Worm (Caenorhabditis elegans) whole organism, young adult: Measurements from ENCODE around the gene col-113.

Experiments used
- B0261.1 ChIP-seq: sonication (generic microtip); optimal IDR thresholded peaks from 2 replicates; lab custom pipeline; 2016; ENCODE audit warnings: mild to moderate bottlenecking, missing genetic modification characterization, moderate library complexity, missing compliant biosample characterization
- B0336.3 ChIP-seq: fragments of 200-800 bp; sonication (Bioruptor generic); IDR thresholded peaks from 2 replicates; pipeline ENCODE4 v1.3.6; 2022; ENCODE audit warnings: missing genetic modification characterization, missing compliant biosample characterization
- C17E4.6 ChIP-seq: fragments of 200-800 bp; sonication (Bioruptor generic); IDR thresholded peaks from 2 replicates; pipeline ENCODE4 v1.3.6; 2022; ENCODE audit warnings: missing genetic modification reagents, missing genetic modification characterization, missing compliant biosample characterization
- D2030.7 ChIP-seq: fragments of 200-800 bp; sonication (Bioruptor generic); IDR thresholded peaks from 2 replicates; pipeline ENCODE4 v1.3.6; 2022; ENCODE audit warnings: missing genetic modification reagents, missing genetic modification characterization, missing compliant biosample characterization
- F10E7.11 ChIP-seq: sonication (generic microtip); optimal IDR thresholded peaks from 2 replicates; lab custom pipeline; 2017; ENCODE audit warnings: mild to moderate bottlenecking, missing genetic modification characterization, moderate library complexity, missing compliant biosample characterization
- F39B2.1 ChIP-seq: fragments of 200-800 bp; sonication (Bioruptor generic); IDR thresholded peaks from 2 replicates; pipeline ENCODE4 v1.3.6; 2022; ENCODE audit warnings: missing genetic modification reagents, missing genetic modification characterization, missing compliant biosample characterization
- F52B5.7 ChIP-seq: sonication (generic microtip); optimal IDR thresholded peaks from 2 replicates; lab custom pipeline; 2016; ENCODE audit warnings: mild to moderate bottlenecking, missing genetic modification characterization, missing compliant biosample characterization
- F55B11.4 ChIP-seq: sonication (generic microtip); optimal IDR thresholded peaks from 2 replicates; lab custom pipeline; 2016; ENCODE audit warnings: missing compliant biosample characterization, missing genetic modification characterization, borderline replicate concordance; ENCODE audit not compliant: insufficient read depth
- K12H6.12 ChIP-seq: fragments of 200-800 bp; sonication (Bioruptor generic); optimal IDR thresholded peaks from 2 replicates; lab custom pipeline; 2018; ENCODE audit warnings: mild to moderate bottlenecking, missing genetic modification characterization, missing compliant biosample characterization
- T07F8.4 ChIP-seq: sonication (generic microtip); optimal IDR thresholded peaks from 2 replicates; lab custom pipeline; 2016; ENCODE audit warnings: mild to moderate bottlenecking, missing genetic modification characterization, moderate library complexity, missing compliant biosample characterization
- Y56A3A.18 ChIP-seq: fragments of 200-800 bp; sonication (Bioruptor generic); IDR thresholded peaks from 2 replicates; pipeline ENCODE4 v1.3.6; 2022; ENCODE audit warnings: missing genetic modification reagents, missing genetic modification characterization, missing compliant biosample characterization
- ZK185.1 ChIP-seq: sonication (generic microtip); optimal IDR thresholded peaks from 2 replicates; lab custom pipeline; 2016; ENCODE audit warnings: mild to moderate bottlenecking, missing genetic modification characterization, missing compliant biosample characterization; ENCODE audit not compliant: poor library complexity, severe bottlenecking
- atf-7 ChIP-seq: sonication (generic microtip); optimal IDR thresholded peaks from 2 replicates; lab custom pipeline; 2017; ENCODE audit warnings: mild to moderate bottlenecking, missing genetic modification characterization, missing compliant biosample characterization
- attf-3 ChIP-seq: fragments of 200-800 bp; sonication (Bioruptor generic); conservative IDR thresholded peaks from 2 replicates; pipeline ENCODE4 v1.3.6; 2022; ENCODE audit warnings: missing genetic modification reagents, missing genetic modification characterization, missing compliant biosample characterization
- attf-6 ChIP-seq: fragments of 200-800 bp; sonication (Bioruptor generic); IDR thresholded peaks from 2 replicates; pipeline ENCODE4 v1.3.6; 2022; ENCODE audit warnings: missing genetic modification reagents, missing genetic modification characterization, missing compliant biosample characterization
- cebp-1 ChIP-seq, 2 experiments: fragments of 200-800 bp in 1 of 2; sonication (Bioruptor generic) in 1 of 2; sonication (generic microtip) in 1 of 2; IDR thresholded peaks in 1 of 2; optimal IDR thresholded peaks in 1 of 2; 2 replicates each; pipeline versions ENCODE4 v1.3.6 to Lab custom; 2017 to 2022; ENCODE audit warnings: missing compliant biosample characterization in 2 of 2, missing genetic modification characterization in 2 of 2, mild to moderate bottlenecking in 1 of 2, missing genetic modification reagents in 1 of 2, moderate library complexity in 1 of 2
- ceh-91 ChIP-seq: fragments of 200-800 bp; sonication (Bioruptor generic); IDR thresholded peaks from 2 replicates; pipeline ENCODE4 v1.3.6; 2022; ENCODE audit warnings: missing genetic modification reagents, missing genetic modification characterization, missing compliant biosample characterization
- dox-1 ChIP-seq: fragments of 200-800 bp; sonication (Bioruptor generic); IDR thresholded peaks from 2 replicates; pipeline ENCODE4 v1.3.6; 2022; ENCODE audit warnings: missing genetic modification reagents, missing genetic modification characterization, missing compliant biosample characterization
- egl-18 ChIP-seq: fragments of 200-800 bp; sonication (Bioruptor generic); IDR thresholded peaks from 2 replicates; pipeline ENCODE4 v1.3.6; 2022; ENCODE audit warnings: missing genetic modification reagents, missing genetic modification characterization, missing compliant biosample characterization
- fkh-3 ChIP-seq: sonication (generic microtip); optimal IDR thresholded peaks from 2 replicates; lab custom pipeline; 2016; ENCODE audit warnings: mild to moderate bottlenecking, missing genetic modification characterization, missing compliant biosample characterization
- him-1 ChIP-seq: sonication (generic microtip); optimal IDR thresholded peaks from 2 replicates; lab custom pipeline; 2016; ENCODE audit warnings: missing genotype, missing genetic modification reagents, missing genetic modification characterization, missing compliant biosample characterization
- hmg-1.2 ChIP-seq: fragments of 200-800 bp; sonication (Bioruptor generic); IDR thresholded peaks from 2 replicates; pipeline ENCODE4 v1.3.6; 2022; ENCODE audit warnings: missing genetic modification reagents, missing genetic modification characterization, missing compliant biosample characterization
- hrde-1 ChIP-seq: sonication (generic microtip); optimal IDR thresholded peaks from 2 replicates; lab custom pipeline; 2016; ENCODE audit warnings: missing genetic modification characterization, mild to moderate bottlenecking, missing compliant biosample characterization, moderate library complexity, missing genotype, missing genetic modification reagents, borderline replicate concordance
- lag-1 ChIP-seq: fragments of 200-800 bp; sonication (Bioruptor generic); IDR thresholded peaks from 2 replicates; pipeline ENCODE4 v1.3.6; 2022; ENCODE audit warnings: missing genetic modification reagents, missing genetic modification characterization, missing compliant biosample characterization
- let-526 ChIP-seq: fragments of 200-800 bp; sonication (Bioruptor generic); IDR thresholded peaks from 2 replicates; pipeline ENCODE4 v1.3.6; 2022; ENCODE audit warnings: missing genetic modification reagents, missing genetic modification characterization, missing compliant biosample characterization
- let-607 ChIP-seq, 2 experiments: fragments of 200-800 bp in 1 of 2; sonication (Bioruptor generic) in 1 of 2; sonication (generic microtip) in 1 of 2; optimal IDR thresholded peaks; 2 replicates each; lab custom pipeline; 2016 to 2018; ENCODE audit warnings: mild to moderate bottlenecking in 2 of 2, missing compliant biosample characterization in 2 of 2, missing genetic modification characterization in 2 of 2, moderate library complexity in 2 of 2, missing genotype in 1 of 2
- lin-54 ChIP-seq: fragments of 200-800 bp; sonication (Bioruptor generic); optimal IDR thresholded peaks from 2 replicates; lab custom pipeline; 2018; ENCODE audit warnings: mild to moderate bottlenecking, missing genetic modification characterization, missing compliant biosample characterization
- lsl-1 ChIP-seq: fragments of 200-800 bp; sonication (Bioruptor generic); optimal IDR thresholded peaks from 2 replicates; lab custom pipeline; 2018; ENCODE audit warnings: mild to moderate bottlenecking, missing genetic modification characterization, moderate library complexity, missing compliant biosample characterization
- mcd-1 ChIP-seq: fragments of 200-800 bp; sonication (Bioruptor generic); IDR thresholded peaks from 2 replicates; pipeline ENCODE4 v1.3.6; 2022; ENCODE audit warnings: missing genetic modification reagents, missing genetic modification characterization, missing compliant biosample characterization
- nfya-1 ChIP-seq: sonication (generic microtip); optimal IDR thresholded peaks from 2 replicates; lab custom pipeline; 2017; ENCODE audit warnings: antibody characterized with exemption, missing compliant biosample characterization, missing genetic modification characterization, borderline replicate concordance; ENCODE audit not compliant: insufficient read depth
- nfyb-1 ChIP-seq: fragments of 200-800 bp; sonication (Bioruptor generic); IDR thresholded peaks from 2 replicates; pipeline ENCODE4 v1.3.6; 2022; ENCODE audit warnings: missing genetic modification reagents, missing genetic modification characterization, missing compliant biosample characterization
- nhr-120 ChIP-seq: fragments of 200-800 bp; sonication (Bioruptor generic); IDR thresholded peaks from 2 replicates; pipeline ENCODE4 v1.3.6; 2022; ENCODE audit warnings: missing genetic modification characterization, missing compliant biosample characterization
- nhr-80 ChIP-seq: sonication (generic microtip); optimal IDR thresholded peaks from 2 replicates; lab custom pipeline; 2016; ENCODE audit warnings: missing genetic modification characterization, missing compliant biosample characterization
- pha-4 ChIP-seq: fragments of 150-350 bp; sonication (generic microtip); optimal IDR thresholded peaks from 2 replicates; lab custom pipeline; 2014; ENCODE audit warnings: missing biosample characterization, missing genetic modification reagents, missing genetic modification characterization
- rcor-1 ChIP-seq: fragments of 200-800 bp; sonication (Bioruptor generic); IDR thresholded peaks from 2 replicates; pipeline ENCODE4 v1.3.6; 2022; ENCODE audit warnings: missing genetic modification reagents, missing genetic modification characterization, missing compliant biosample characterization
- repo-1 ChIP-seq: sonication (generic microtip); optimal IDR thresholded peaks from 2 replicates; lab custom pipeline; 2017; ENCODE audit warnings: mild to moderate bottlenecking, missing genetic modification characterization, missing compliant biosample characterization
- sdz-38 ChIP-seq: sonication (generic microtip); optimal IDR thresholded peaks from 2 replicates; lab custom pipeline; 2016; ENCODE audit warnings: missing genotype, missing genetic modification characterization, missing compliant biosample characterization
- sea-2 ChIP-seq: fragments of 200-800 bp; sonication (Bioruptor generic); IDR thresholded peaks from 2 replicates; pipeline ENCODE4 v1.3.6; 2022; ENCODE audit warnings: missing genetic modification characterization, missing compliant biosample characterization
- snpc-1.1 ChIP-seq: sonication (generic microtip); optimal IDR thresholded peaks from 2 replicates; lab custom pipeline; 2017; ENCODE audit warnings: missing genetic modification characterization, mild to moderate bottlenecking, missing compliant biosample characterization, antibody characterized with exemption, moderate library complexity, missing genotype, missing genetic modification reagents; ENCODE audit not compliant: insufficient read depth
- snpc-4 ChIP-seq, 5 experiments: fragments of 150-350 bp in 1 of 5; sonication (generic microtip) in 4 of 5; optimal IDR thresholded peaks; 2 replicates each; lab custom pipeline; 2014 to 2018; ENCODE audit warnings: missing genetic modification characterization in 5 of 5, missing biosample characterization in 3 of 5, antibody characterized with exemption in 2 of 5, mild to moderate bottlenecking in 2 of 5, missing compliant biosample characterization in 2 of 5, missing genotype in 2 of 5, moderate library complexity in 2 of 5, missing genetic modification reagents in 1 of 5
- zfh-2 ChIP-seq: fragments of 200-800 bp; sonication (Bioruptor generic); conservative IDR thresholded peaks from 2 replicates; pipeline ENCODE4 v1.3.6; 2022; ENCODE audit warnings: missing genetic modification reagents, missing genetic modification characterization, missing compliant biosample characterization
- ztf-26 ChIP-seq: sonication (generic microtip); optimal IDR thresholded peaks from 2 replicates; lab custom pipeline; 2017; ENCODE audit warnings: missing genetic modification characterization, missing compliant biosample characterization

col-113 gene

ce11 chrIV:7149020-7149601 lies 3.2 kb downstream of the col-113 start, which contains the start of gene C34D4.4 (continued):
- TF ChIP-seq F10E7.11 (no peak), him-1 (no peak), lsl-1 (GFP tag; lab: Kevin White, UChicago) (peak; percentile 73), C17E4.6 (GFP tag; lab: Robert Waterston, UW) (no peak), snpc-1.1 (tag; lab: Kevin White, UChicago) (no peak), T07F8.4 (tag; lab: Kevin White, UChicago) (no peak), mcd-1 (0 out of 2 replicates have a peak, but pooled peaks have one; percentile 9), lin-54 (GFP tag; lab: Kevin White, UChicago) (peak; percentile 27), nhr-120 (GFP tag; lab: Robert Waterston, UW) (no peak), let-526 (GFP tag; lab: Robert Waterston, UW) (no peak), nfya-1 (tag; lab: Kevin White, UChicago) (no peak), Y56A3A.18 (GFP tag; lab: Robert Waterston, UW) (no peak), K12H6.12 (peak; percentile 54), B0261.1 (no peak), fkh-3 (no peak), zfh-2 (GFP tag; lab: Robert Waterston, UW) (no peak), ztf-26 (tag; lab: Kevin White, UChicago) (no peak), atf-7 (tag; lab: Kevin White, UChicago) (no peak), ceh-91 (GFP tag; lab: Robert Waterston, UW) (peak; percentile 52), egl-18 (no peak), nhr-80 (tag; lab: Kevin White, UChicago) (no peak), B0336.3 (GFP tag; lab: Robert Waterston, UW) (no peak), snpc-4 (GFP tag; optimal IDR thresholded peaks at IDR 0.05; lab: Kevin White, UChicago) (no peak), snpc-4 (tag; optimal IDR thresholded peaks at IDR 0.05; lab: Kevin White, UChicago) (peak in 2 of 4 experiments; percentile 42 to 54), ZK185.1 (tag; lab: Kevin White, UChicago) (no peak), F52B5.7 (tag; lab: Kevin White, UChicago) (no peak), hrde-1 (tag; lab: Kevin White, UChicago) (no peak), pha-4 (no peak), D2030.7 (GFP tag; lab: Robert Waterston, UW) (peak; percentile 14; the same call in 1 of the 2 replicates), let-607 (tag; optimal IDR thresholded peaks at IDR 0.05; lab: Kevin White, UChicago) (no peak), F39B2.1 (GFP tag; lab: Robert Waterston, UW) (no peak), dox-1 (peak; percentile 43; the same call in 1 of the 2 replicates), rcor-1 (GFP tag; lab: Robert Waterston, UW) (no peak), attf-6 (GFP tag; lab: Robert Waterston, UW) (no peak), sdz-38 (tag; lab: Kevin White, UChicago) (no peak), nfyb-1 (no peak), attf-3 (no peak), repo-1 (no peak), sea-2 (no peak)
- TF ChIP-seq, all 124 proteins: peak for 17

DNA sequence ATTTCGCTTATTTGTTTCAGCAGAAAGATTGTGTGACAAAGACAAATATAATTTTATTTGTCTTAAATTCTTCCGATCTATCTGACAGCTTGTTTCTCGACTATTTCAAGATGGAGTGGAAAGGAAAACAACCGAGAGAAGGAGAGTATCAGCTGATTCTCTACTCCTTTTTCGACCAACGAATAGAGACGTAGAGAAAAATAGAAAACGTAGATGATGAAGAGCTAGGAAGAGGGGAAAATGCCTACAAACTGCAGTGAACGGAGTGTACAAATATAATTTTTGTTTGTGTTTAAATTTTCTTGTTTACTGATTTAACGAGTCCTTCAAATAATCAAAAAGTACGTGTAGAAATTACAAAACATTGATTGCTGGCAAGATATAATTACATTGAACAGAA lies 4.6 kb downstream of the col-113 start:
- TF ChIP-seq lag-1 (GFP tag; lab: Robert Waterston, UW) (no peak), nhr-80 (tag; lab: Kevin White, UChicago) (peak; percentile 24), ZK185.1 (tag; lab: Kevin White, UChicago) (peak; percentile 2), pha-4 (peak; percentile 68), F55B11.4 (tag; lab: Kevin White, UChicago) (no peak), cebp-1 (GFP tag; IDR thresholded peaks at IDR 0.05; lab: Robert Waterston, UW) (no peak), cebp-1 (tag; optimal IDR thresholded peaks at IDR 0.05; lab: Kevin White, UChicago) (peak; percentile 26), hmg-1.2 (GFP tag; lab: Robert Waterston, UW) (peak; percentile 50; the same call in 1 of the 2 replicates)
